Fruit fly (Drosophila melanogaster): Measurements from ENCODE around the gene Mcm10.

- no peak for TF ChIP-seq tna (GFP tag; IDR thresholded peaks at IDR 0.05; ENCODE audit: partially characterized antibody)
- TF ChIP-seq MTF-1 (GFP tag; optimal IDR thresholded peaks at IDR 0.05; ENCODE audit: borderline replicate concordance): no peak
- no peak for TF ChIP-seq CG8924 (tag; optimal IDR thresholded peaks at IDR 0.05)
- no peak for TF ChIP-seq emc (GFP tag; optimal IDR thresholded peaks at IDR 0.05)
- TF ChIP-seq CG1602 (GFP tag; optimal IDR thresholded peaks at IDR 0.05): no peak
- no peak for TF ChIP-seq CG3995 (GFP tag; optimal IDR thresholded peaks at IDR 0.05)
- no peak for TF ChIP-seq CG12236 (GFP tag; optimal IDR thresholded peaks at IDR 0.05)
- TF ChIP-seq danr (GFP tag; IDR thresholded peaks at IDR 0.05): no peak
- TF ChIP-seq CG4282 (GFP tag; optimal IDR thresholded peaks at IDR 0.05): no peak
- no peak for TF ChIP-seq Dfd (GFP tag; optimal IDR thresholded peaks at IDR 0.05)
- no peak for TF ChIP-seq Rx (GFP tag; IDR thresholded peaks at IDR 0.05)
Measured at dm6 chr2L:21179615-21180031, at the start of gene Mcm10, which contains the start of gene bur.
